Worm (Caenorhabditis elegans) whole organism, L2 larva: ENCODE results near the gene F54D10.8.

Source experiments
- C34F6.9 ChIP-seq: fragments of 150-350 bp; optimal IDR thresholded peaks from 2 replicates; lab custom pipeline; 2014; ENCODE audit warnings: missing biosample characterization, missing genetic modification characterization
- F13H6.1 ChIP-seq: sonication (generic microtip); optimal IDR thresholded peaks from 2 replicates; lab custom pipeline; 2016; ENCODE audit warnings: missing genetic modification characterization, missing compliant biosample characterization
- R02D3.7 ChIP-seq: fragments of 150-350 bp; optimal IDR thresholded peaks from 2 replicates; lab custom pipeline; 2014; ENCODE audit warnings: missing biosample characterization, missing genetic modification characterization
- aly-2 ChIP-seq: fragments of 150-350 bp; optimal IDR thresholded peaks from 2 replicates; lab custom pipeline; 2014; ENCODE audit warnings: missing biosample characterization, missing genetic modification characterization
- ceh-16 ChIP-seq: fragments of 150-350 bp; optimal IDR thresholded peaks from 2 replicates; lab custom pipeline; 2014; ENCODE audit warnings: missing biosample characterization, missing genetic modification characterization
- ceh-82 ChIP-seq: fragments of 150-350 bp; optimal IDR thresholded peaks from 2 replicates; lab custom pipeline; 2014; ENCODE audit warnings: missing biosample characterization, missing genetic modification characterization
- crh-2 ChIP-seq: sonication (generic microtip); optimal IDR thresholded peaks from 2 replicates; lab custom pipeline; 2017; ENCODE audit warnings: missing biosample characterization, missing genetic modification characterization
- dmd-4 ChIP-seq: sonication (generic microtip); optimal IDR thresholded peaks from 2 replicates; lab custom pipeline; 2017; ENCODE audit warnings: missing biosample characterization, missing genetic modification characterization
- egl-27 ChIP-seq: sonication (generic microtip); optimal IDR thresholded peaks from 3 replicates; lab custom pipeline; 2017; ENCODE audit warnings: missing biosample characterization, missing genetic modification reagents, missing genetic modification characterization
- elt-3 ChIP-seq: sonication (generic microtip); optimal IDR thresholded peaks from 2 replicates; lab custom pipeline; 2017; ENCODE audit warnings: missing biosample characterization, missing genetic modification characterization
- fos-1 ChIP-seq: fragments of 150-350 bp; optimal IDR thresholded peaks from 2 replicates; lab custom pipeline; 2014; ENCODE audit warnings: missing biosample characterization, missing genetic modification characterization
- gmeb-1 ChIP-seq: fragments of 150-350 bp; optimal IDR thresholded peaks from 2 replicates; lab custom pipeline; 2014; ENCODE audit warnings: missing biosample characterization, missing genetic modification characterization
- lin-13 ChIP-seq: fragments of 150-350 bp; optimal IDR thresholded peaks from 2 replicates; lab custom pipeline; 2014; ENCODE audit warnings: missing biosample characterization, missing genetic modification reagents, missing genetic modification characterization
- lin-39 ChIP-seq: fragments of 150-350 bp; optimal IDR thresholded peaks from 2 replicates; lab custom pipeline; 2014; ENCODE audit warnings: missing biosample characterization, missing genetic modification reagents, missing genetic modification characterization
- lsy-2 ChIP-seq, 2 experiments: fragments of 150-350 bp in 1 of 2; sonication (generic microtip) in 1 of 2; optimal IDR thresholded peaks; 2 replicates each; lab custom pipeline; 2014 to 2017; ENCODE audit warnings: missing biosample characterization in 2 of 2, missing genetic modification characterization in 2 of 2
- mab-5 ChIP-seq: fragments of 150-350 bp; optimal IDR thresholded peaks from 2 replicates; lab custom pipeline; 2014; ENCODE audit warnings: missing biosample characterization, missing genetic modification characterization
- mbf-1 ChIP-seq: sonication (generic microtip); optimal IDR thresholded peaks from 2 replicates; lab custom pipeline; 2017; ENCODE audit warnings: missing biosample characterization, missing genetic modification characterization
- mdl-1 ChIP-seq, 2 experiments: fragments of 150-350 bp in 1 of 2; sonication (generic microtip) in 1 of 2; optimal IDR thresholded peaks; 2 replicates each; lab custom pipeline; 2017; ENCODE audit warnings: missing biosample characterization in 2 of 2, missing genetic modification characterization in 2 of 2
- nhr-12 ChIP-seq: fragments of 150-350 bp; optimal IDR thresholded peaks from 2 replicates; lab custom pipeline; 2014; ENCODE audit warnings: missing biosample characterization, missing genetic modification characterization
- nhr-129 ChIP-seq: fragments of 150-350 bp; optimal IDR thresholded peaks from 2 replicates; lab custom pipeline; 2014; ENCODE audit warnings: missing biosample characterization, missing genetic modification characterization
- nhr-21 ChIP-seq: fragments of 150-350 bp; optimal IDR thresholded peaks from 2 replicates; lab custom pipeline; 2014; ENCODE audit warnings: missing biosample characterization, missing genetic modification characterization
- nhr-23 ChIP-seq: fragments of 150-350 bp; optimal IDR thresholded peaks from 2 replicates; lab custom pipeline; 2014; ENCODE audit warnings: missing biosample characterization, missing genetic modification reagents, missing genetic modification characterization
- nhr-237 ChIP-seq: fragments of 150-350 bp; optimal IDR thresholded peaks from 2 replicates; lab custom pipeline; 2014; ENCODE audit warnings: missing biosample characterization, missing genetic modification characterization
- nhr-25 ChIP-seq: fragments of 150-350 bp; sonication (generic microtip); optimal IDR thresholded peaks from 3 replicates; lab custom pipeline; 2014; ENCODE audit warnings: missing biosample characterization, missing genetic modification characterization
- nhr-6 ChIP-seq: fragments of 150-350 bp; optimal IDR thresholded peaks from 2 replicates; lab custom pipeline; 2014; ENCODE audit warnings: missing biosample characterization, missing genetic modification characterization
- nhr-77 ChIP-seq: fragments of 150-350 bp; optimal IDR thresholded peaks from 2 replicates; lab custom pipeline; 2014; ENCODE audit warnings: missing biosample characterization, missing genetic modification characterization
- peb-1 ChIP-seq: fragments of 150-350 bp; optimal IDR thresholded peaks from 2 replicates; lab custom pipeline; 2014; ENCODE audit warnings: missing biosample characterization, missing genetic modification characterization
- sem-4 ChIP-seq: fragments of 150-350 bp; optimal IDR thresholded peaks from 2 replicates; lab custom pipeline; 2014; ENCODE audit warnings: missing biosample characterization, missing genetic modification reagents, missing genetic modification characterization
- skn-1 ChIP-seq: sonication (generic microtip); optimal IDR thresholded peaks from 2 replicates; lab custom pipeline; 2017; ENCODE audit warnings: missing biosample characterization, missing genetic modification characterization
- sma-3 ChIP-seq: sonication (generic microtip); optimal IDR thresholded peaks from 2 replicates; lab custom pipeline; 2016; ENCODE audit warnings: missing genetic modification reagents, missing genetic modification characterization, missing compliant biosample characterization
- sma-9 ChIP-seq, 2 experiments: fragments of 150-350 bp in 1 of 2; sonication (generic microtip) in 1 of 2; optimal IDR thresholded peaks; 2 replicates each; lab custom pipeline; 2014 to 2016; ENCODE audit warnings: missing genetic modification characterization in 2 of 2, mild to moderate bottlenecking in 1 of 2, missing biosample characterization in 1 of 2, missing compliant biosample characterization in 1 of 2, missing genetic modification reagents in 1 of 2, moderate library complexity in 1 of 2
- snpc-4 ChIP-seq: fragments of 150-350 bp; optimal IDR thresholded peaks from 2 replicates; lab custom pipeline; 2014; ENCODE audit warnings: missing biosample characterization, missing genetic modification characterization
- unc-62 ChIP-seq: fragments of 150-350 bp; optimal IDR thresholded peaks from 2 replicates; lab custom pipeline; 2014; ENCODE audit warnings: missing biosample characterization, missing genetic modification reagents, missing genetic modification characterization
- zag-1 ChIP-seq: fragments of 150-350 bp; optimal IDR thresholded peaks from 2 replicates; lab custom pipeline; 2014; ENCODE audit warnings: missing biosample characterization, missing genetic modification characterization
- ztf-1 ChIP-seq: fragments of 200-800 bp; sonication (Bioruptor generic); conservative IDR thresholded peaks from 2 replicates; pipeline ENCODE4 v1.3.6; 2022; ENCODE audit warnings: missing genetic modification characterization, missing compliant biosample characterization
- ztf-11 ChIP-seq: sonication (generic microtip); optimal IDR thresholded peaks from 2 replicates; lab custom pipeline; 2017; ENCODE audit warnings: missing biosample characterization, missing genetic modification characterization

Gene F54D10.8

DNA sequence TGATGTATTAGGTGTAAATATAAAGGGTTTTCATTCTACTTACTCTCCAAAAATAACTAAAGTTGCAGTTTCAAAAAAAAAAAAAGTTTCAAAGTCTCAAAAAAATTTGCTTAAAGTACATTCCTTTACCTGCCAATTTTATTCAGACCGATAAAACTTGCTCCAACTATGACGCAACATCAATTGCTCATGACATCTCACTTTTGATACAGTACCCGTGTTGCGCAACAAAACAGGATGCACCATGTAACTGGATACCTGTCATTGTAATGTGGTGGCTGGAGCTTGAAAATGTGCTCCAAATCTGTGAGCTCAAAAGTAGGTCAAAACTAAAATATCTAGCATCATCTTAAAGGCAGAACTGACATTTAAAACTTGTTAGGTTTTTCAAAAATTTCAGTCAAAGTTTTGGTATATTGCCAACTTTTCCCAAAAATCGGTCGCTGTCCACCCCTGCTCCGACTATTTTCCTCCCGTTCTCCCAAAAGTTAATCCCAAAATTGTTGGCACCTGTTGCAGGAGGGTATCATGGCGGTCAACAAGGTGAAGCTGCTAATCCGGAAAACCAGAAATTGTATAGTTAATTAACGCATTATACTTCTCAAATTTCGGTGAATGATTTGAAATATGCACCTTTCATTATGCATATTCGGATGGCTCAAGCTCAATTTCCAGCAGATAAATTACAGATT lies 45.2 kb downstream of the F54D10.8 start, which contains the start of gene T24E12.2:
TSS of gene T24E12.2 (plus strand) at position 642 of the 692 bp plus-strand sequence.
- TF ChIP-seq lin-13 (GFP tag; lab: Kevin White, UChicago) (no peak), lin-39 (no peak), ceh-82 (tag; lab: Kevin White, UChicago) (no peak)

- TF ChIP-seq C34F6.9 (tag; lab: Kevin White, UChicago): no peak
- TF ChIP-seq ztf-1 (GFP tag; lab: Robert Waterston, UW): no peak
- TF ChIP-seq fos-1 (tag; lab: Kevin White, UChicago): no peak
- no peak for TF ChIP-seq nhr-77 (tag; lab: Kevin White, UChicago)
- no peak for TF ChIP-seq lin-39
- TF ChIP-seq unc-62: no peak
- TF ChIP-seq R02D3.7: no peak
- TF ChIP-seq ceh-82 (tag; lab: Kevin White, UChicago): no peak
- TF ChIP-seq mdl-1 (tag; optimal IDR thresholded peaks at IDR 0.05; lab: Kevin White, UChicago): no peak
- no peak for TF ChIP-seq nhr-6 (tag; lab: Kevin White, UChicago)
- no peak for TF ChIP-seq F13H6.1 (tag; lab: Kevin White, UChicago)
- TF ChIP-seq sma-3 (GFP tag; lab: Kevin White, UChicago): no peak
- no peak for TF ChIP-seq elt-3
- TF ChIP-seq nhr-237 (tag; lab: Kevin White, UChicago): no peak
- no peak for TF ChIP-seq crh-2 (tag; lab: Kevin White, UChicago)
- no peak for TF ChIP-seq nhr-25
- TF ChIP-seq nhr-12 (tag; lab: Kevin White, UChicago): no peak
- no peak for TF ChIP-seq mbf-1 (tag; lab: Kevin White, UChicago)
- TF ChIP-seq ztf-11: no peak
- TF ChIP-seq zag-1 (tag; lab: Kevin White, UChicago): no peak
These were observed 46.5 kb downstream of the F54D10.8 start for ce11 chrII:3781238-3781637.

DNA sequence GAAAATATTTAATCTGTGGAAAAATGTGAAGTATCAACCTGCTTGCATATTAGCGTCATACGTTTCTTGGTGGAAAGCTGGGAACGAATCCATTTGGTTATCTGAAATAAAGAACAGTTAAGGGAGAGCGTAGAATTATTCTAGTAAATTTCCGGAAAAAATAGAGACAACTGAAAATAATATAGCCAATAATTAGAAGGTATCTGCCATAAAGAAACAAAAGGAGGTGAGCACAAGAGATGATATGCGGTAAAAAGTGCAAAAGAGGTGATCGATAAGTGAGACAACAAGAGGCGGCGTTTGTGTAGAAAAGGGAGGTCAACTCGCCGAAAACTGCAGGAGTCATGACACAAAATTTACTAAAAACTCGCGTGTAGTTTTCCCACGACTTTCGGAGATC lies 48.2 kb downstream of the F54D10.8 start, which contains the start of gene T24E12.11:
TSS of gene T24E12.11 (minus strand) at position 101 of the 400 bp plus-strand sequence.
- TF ChIP-seq sma-9 (GFP tag; optimal IDR thresholded peaks at IDR 0.05; lab: Kevin White, UChicago): no peak
- no peak for TF ChIP-seq sma-9 (tag; optimal IDR thresholded peaks at IDR 0.05; lab: Kevin White, UChicago)
- TF ChIP-seq nhr-25: no peak
- TF ChIP-seq nhr-77 (tag; lab: Kevin White, UChicago): no peak
- TF ChIP-seq peb-1: no peak
- TF ChIP-seq crh-2 (tag; lab: Kevin White, UChicago): no peak
- no peak for TF ChIP-seq sem-4 (tag; lab: Kevin White, UChicago)
- TF ChIP-seq C34F6.9 (tag; lab: Kevin White, UChicago): no peak
- no peak for TF ChIP-seq zag-1 (tag; lab: Kevin White, UChicago)
- TF ChIP-seq dmd-4 (tag; lab: Kevin White, UChicago): no peak
- no peak for TF ChIP-seq aly-2 (tag; lab: Kevin White, UChicago)
- TF ChIP-seq snpc-4: no peak
- TF ChIP-seq sma-3 (GFP tag; lab: Kevin White, UChicago): no peak
- no peak for TF ChIP-seq unc-62
- no peak for TF ChIP-seq lin-39
- TF ChIP-seq mab-5 (tag; lab: Kevin White, UChicago): no peak
- no peak for TF ChIP-seq nhr-21

DNA sequence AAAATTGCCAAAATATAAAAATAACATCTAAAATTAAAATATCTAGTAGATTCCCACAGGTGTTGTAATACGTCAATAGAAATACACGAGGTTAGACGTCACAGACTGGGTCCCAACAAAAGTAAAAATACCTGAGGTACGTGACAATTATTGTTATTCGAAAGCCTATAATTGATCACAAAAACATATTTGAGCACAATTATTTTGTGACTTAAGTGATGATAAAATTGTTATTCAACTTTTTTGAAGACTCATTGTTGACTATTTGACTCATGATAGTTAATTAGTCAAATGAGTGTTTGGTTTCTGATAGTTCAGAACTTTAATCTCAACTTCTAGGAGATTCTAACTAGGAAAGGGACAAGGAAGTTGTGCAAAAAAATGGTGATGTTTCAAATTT lies 49.9 kb downstream of the F54D10.8 start:
- no peak for TF ChIP-seq F13H6.1 (tag; lab: Kevin White, UChicago)
- TF ChIP-seq lsy-2 (tag; optimal IDR thresholded peaks at IDR 0.05; lab: Kevin White, UChicago): no peak
- TF ChIP-seq gmeb-1 (tag; lab: Kevin White, UChicago): no peak
- no peak for TF ChIP-seq nhr-237 (tag; lab: Kevin White, UChicago)
- no peak for TF ChIP-seq egl-27 (tag; lab: Kevin White, UChicago)
- TF ChIP-seq ceh-82 (tag; lab: Kevin White, UChicago): no peak
- no peak for TF ChIP-seq dmd-4 (tag; lab: Kevin White, UChicago)
- TF ChIP-seq zag-1 (tag; lab: Kevin White, UChicago): no peak
- no peak for TF ChIP-seq skn-1 (tag; lab: Kevin White, UChicago)
- no peak for TF ChIP-seq aly-2 (tag; lab: Kevin White, UChicago)
- no peak for TF ChIP-seq lin-39
- no peak for TF ChIP-seq ceh-16
- no peak for TF ChIP-seq peb-1
- no peak for TF ChIP-seq nhr-129 (tag; lab: Kevin White, UChicago)
- no peak for TF ChIP-seq unc-62
- no peak for TF ChIP-seq mab-5 (tag; lab: Kevin White, UChicago)
- no peak for TF ChIP-seq nhr-23
- TF ChIP-seq ztf-11: no peak
- TF ChIP-seq ztf-1 (GFP tag; lab: Robert Waterston, UW): no peak
- no peak for TF ChIP-seq C34F6.9 (tag; lab: Kevin White, UChicago)
- TF ChIP-seq, all 48 proteins: peak for 0
